Worm (Caenorhabditis elegans): ENCODE measurements around the gene C25D7.5.

ce11 chrV:15023544-15023943 is 28.9 kb upstream of the C25D7.5 start, which contains the start of gene F14H8.4:
- TF ChIP-seq pqm-1 (tag; optimal IDR thresholded peaks at IDR 0.05) (no peak), K09A11.1 (tag; optimal IDR thresholded peaks at IDR 0.05; ENCODE audit: insufficient read depth) (no peak), dmd-4 (tag; optimal IDR thresholded peaks at IDR 0.05; ENCODE audit: borderline replicate concordance) (no peak), madf-2 (tag; optimal IDR thresholded peaks at IDR 0.05) (no peak), ceh-30 (tag; optimal IDR thresholded peaks at IDR 0.05) (no peak), fax-1 (tag; optimal IDR thresholded peaks at IDR 0.05) (no peak), rnt-1 (tag; optimal IDR thresholded peaks at IDR 0.05) (no peak), C38D4.7 (GFP tag; optimal IDR thresholded peaks at IDR 0.05) (no peak), dve-1 (tag; optimal IDR thresholded peaks at IDR 0.05) (no peak)
